Fruit fly (Drosophila melanogaster): ENCODE results near the gene CG4998.

The CG4998 gene

DNA sequence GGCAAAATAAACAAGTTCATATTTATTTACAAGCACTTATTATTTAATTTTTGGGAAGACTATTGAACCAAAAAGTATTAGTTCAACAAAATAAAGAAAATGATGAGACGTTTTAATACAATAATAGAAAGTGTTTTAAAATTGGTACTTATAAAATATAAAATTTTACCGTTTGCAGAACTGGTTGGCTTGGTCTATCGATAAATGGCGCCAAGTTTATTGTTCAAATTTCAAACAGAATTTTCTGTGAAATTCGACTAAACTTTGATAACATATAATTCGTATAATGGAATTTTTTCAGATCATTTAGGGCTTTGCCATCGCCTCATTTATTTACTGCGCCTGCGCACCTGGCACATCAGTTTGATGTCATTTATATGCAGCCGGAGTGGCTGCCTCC, 52.0 kb downstream of the CG4998 start (continued):
- peak; percentile 57 for TF ChIP-seq Dref (GFP tag; IDR thresholded peaks at IDR 0.05)
- peak; percentile 12 for TF ChIP-seq CG11504 (tag; optimal IDR thresholded peaks at IDR 0.05)
- no peak for TF ChIP-seq CG15269 (tag; optimal IDR thresholded peaks at IDR 0.05)
- TF ChIP-seq hbn (GFP tag; IDR thresholded peaks at IDR 0.05; ENCODE audit: partially characterized antibody) = 0 out of 2 replicates have a peak, but pooled peaks have one; percentile 16
- TF ChIP-seq CG12942 (GFP tag; optimal IDR thresholded peaks at IDR 0.05) = no peak
- no peak for TF ChIP-seq Trl (optimal IDR thresholded peaks at IDR 0.05)
- TF ChIP-seq Trl (GFP tag; optimal IDR thresholded peaks at IDR 0.05) = no peak
- no peak for TF ChIP-seq Optix (GFP tag; IDR thresholded peaks at IDR 0.05)
- no peak for TF ChIP-seq CG12071 (GFP tag; optimal IDR thresholded peaks at IDR 0.05)
- no peak for TF ChIP-seq zf30C (GFP tag; optimal IDR thresholded peaks at IDR 0.05)
- TF ChIP-seq Jarid2 (GFP tag; optimal IDR thresholded peaks at IDR 0.05) = no peak
- TF ChIP-seq D19A (tag; optimal IDR thresholded peaks at IDR 0.05) = no peak
- no peak for TF ChIP-seq Bgb (GFP tag; IDR thresholded peaks at IDR 0.05; ENCODE audit: partially characterized antibody)
- TF ChIP-seq sens (GFP tag) = peak; percentile 52
- no peak for TF ChIP-seq HHEX (GFP tag; optimal IDR thresholded peaks at IDR 0.05)
- no peak for TF ChIP-seq ssp (GFP tag; IDR thresholded peaks at IDR 0.05)
- no peak for TF ChIP-seq zfh2 (GFP tag; optimal IDR thresholded peaks at IDR 0.05)
- TF ChIP-seq CG17568 (GFP tag; optimal IDR thresholded peaks at IDR 0.05) = no peak
- TF ChIP-seq CG17829 (tag; optimal IDR thresholded peaks at IDR 0.05) = no peak
- no peak for TF ChIP-seq Xbp1 (GFP tag; optimal IDR thresholded peaks at IDR 0.05)
- no peak for TF ChIP-seq MESR4 (GFP tag; optimal IDR thresholded peaks at IDR 0.05)
- no peak for TF ChIP-seq pfk (GFP tag; optimal IDR thresholded peaks at IDR 0.05)
- no peak for TF ChIP-seq Mad (GFP tag; optimal IDR thresholded peaks at IDR 0.05)
- no peak for TF ChIP-seq CG9727 (GFP tag; optimal IDR thresholded peaks at IDR 0.05)
- TF ChIP-seq dm (GFP tag; optimal IDR thresholded peaks at IDR 0.05) = no peak
- no peak for TF ChIP-seq luna (GFP tag; optimal IDR thresholded peaks at IDR 0.05)
- peak; percentile 4 for TF ChIP-seq gem (tag; optimal IDR thresholded peaks at IDR 0.05)
- no peak for TF ChIP-seq CG12219 (GFP tag; optimal IDR thresholded peaks at IDR 0.05)
- no peak for TF ChIP-seq CG2120 (GFP tag; optimal IDR thresholded peaks at IDR 0.05)
- TF ChIP-seq eyg (GFP tag; optimal IDR thresholded peaks at IDR 0.05) = no peak
- no peak for TF ChIP-seq knrl (GFP tag; IDR thresholded peaks at IDR 0.05; ENCODE audit: partially characterized antibody)
- no peak for TF ChIP-seq jigr1 (GFP tag; IDR thresholded peaks at IDR 0.05)
- no peak for TF ChIP-seq bigmax (GFP tag; optimal IDR thresholded peaks at IDR 0.05)
- no peak for TF ChIP-seq Vsx1 (GFP tag; optimal IDR thresholded peaks at IDR 0.05)
- TF ChIP-seq slp2 (GFP tag; optimal IDR thresholded peaks at IDR 0.05) = no peak
- TF ChIP-seq CG3163 (GFP tag; optimal IDR thresholded peaks at IDR 0.05) = no peak
- TF ChIP-seq chn (GFP tag; optimal IDR thresholded peaks at IDR 0.05) = no peak
- 0 out of 4 replicates have a peak, but pooled peaks have one; percentile 35 for TF ChIP-seq Dll (GFP tag; IDR thresholded peaks at IDR 0.05; ENCODE audit: partially characterized antibody)
- TF ChIP-seq HLH4C (GFP tag; IDR thresholded peaks at IDR 0.05; ENCODE audit: partially characterized antibody) = no peak
- TF ChIP-seq CG4730 (GFP tag; IDR thresholded peaks at IDR 0.05) = no peak
- TF ChIP-seq CG10959 (GFP tag; IDR thresholded peaks at IDR 0.05) = no peak
- TF ChIP-seq Side (GFP tag; optimal IDR thresholded peaks at IDR 0.05) = no peak
- TF ChIP-seq CG10366 (GFP tag; IDR thresholded peaks at IDR 0.05) = no peak
- TF ChIP-seq HLHmδ (GFP tag; optimal IDR thresholded peaks at IDR 0.05) = no peak
- TF ChIP-seq CG34422 (GFP tag; IDR thresholded peaks at IDR 0.05) = no peak
- TF ChIP-seq bcd (GFP tag; optimal IDR thresholded peaks at IDR 0.05) = no peak
- TF ChIP-seq sr (GFP tag; IDR thresholded peaks at IDR 0.05) = no peak
- no peak for TF ChIP-seq CG12744 (GFP tag; optimal IDR thresholded peaks at IDR 0.05)
- no peak for TF ChIP-seq pho (GFP tag; optimal IDR thresholded peaks at IDR 0.05)
- TF ChIP-seq E2f2 (GFP tag; IDR thresholded peaks at IDR 0.05) = peak; percentile 88
- TF ChIP-seq Tbp (GFP tag; optimal IDR thresholded peaks at IDR 0.05) = no peak
- no peak for TF ChIP-seq CG4424 (GFP tag; optimal IDR thresholded peaks at IDR 0.05)
- no peak for TF ChIP-seq CG2712 (tag; optimal IDR thresholded peaks at IDR 0.05)
